Worm (Caenorhabditis elegans) whole organism, dauer: ENCODE data around the gene srx-59.

ENCODE experiments used
- unc-62 ChIP-seq: sonication (generic microtip); optimal IDR thresholded peaks from 2 replicates; lab custom pipeline; 2017; ENCODE audit warnings: missing biosample characterization, missing genetic modification reagents, missing genetic modification characterization

The srx-59 gene

DNA sequence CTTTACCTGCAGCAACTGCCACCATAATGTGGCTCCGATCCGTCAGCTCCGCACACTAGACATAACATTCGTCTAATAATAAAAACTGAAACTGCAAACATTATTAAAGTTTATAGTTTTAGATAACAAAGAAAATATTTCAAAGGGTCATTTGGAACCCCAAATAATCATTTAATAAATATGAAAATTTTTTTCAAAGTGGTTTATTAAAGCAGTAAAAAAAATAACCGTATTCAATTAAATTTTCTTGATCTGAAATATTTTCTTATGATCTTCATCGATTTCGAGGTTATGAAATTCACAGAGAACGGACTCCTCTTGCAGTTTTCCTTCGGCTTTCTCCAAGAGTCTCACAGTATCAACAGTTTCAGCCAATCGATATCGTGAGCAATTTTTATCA is 14.3 kb downstream of the srx-59 start, which contains the start of gene nhr-163:
nhr-163 (minus strand) TSS at position 101 of the 400 bp plus-strand sequence.
- TF ChIP-seq unc-62 (GFP tag; lab: Kevin White, UChicago), result no peak

DNA sequence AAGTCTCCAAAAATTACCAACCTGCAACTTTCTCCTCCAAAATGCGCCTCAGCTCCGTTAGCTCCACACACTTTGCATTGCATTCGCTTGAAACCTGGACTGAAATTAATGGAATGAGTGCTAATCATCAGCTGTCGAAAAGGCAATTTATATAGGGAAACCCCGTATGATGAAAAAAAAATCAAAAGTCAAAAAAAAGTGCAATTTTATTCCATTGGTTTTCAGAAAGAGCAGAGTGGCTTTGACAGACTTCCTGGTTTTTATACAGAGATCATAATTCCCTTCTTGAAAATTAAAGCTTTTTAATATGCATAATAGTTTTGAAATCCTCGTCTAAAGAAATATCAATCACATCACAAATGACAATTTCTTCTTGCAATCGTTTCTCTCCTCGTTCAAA is 16.0 kb downstream of the srx-59 start, which contains the start of gene nhr-139:
nhr-139 (minus strand) TSS at position 101 of the 400 bp plus-strand sequence.
- no peak for TF ChIP-seq unc-62 (GFP tag; lab: Kevin White, UChicago)

DNA sequence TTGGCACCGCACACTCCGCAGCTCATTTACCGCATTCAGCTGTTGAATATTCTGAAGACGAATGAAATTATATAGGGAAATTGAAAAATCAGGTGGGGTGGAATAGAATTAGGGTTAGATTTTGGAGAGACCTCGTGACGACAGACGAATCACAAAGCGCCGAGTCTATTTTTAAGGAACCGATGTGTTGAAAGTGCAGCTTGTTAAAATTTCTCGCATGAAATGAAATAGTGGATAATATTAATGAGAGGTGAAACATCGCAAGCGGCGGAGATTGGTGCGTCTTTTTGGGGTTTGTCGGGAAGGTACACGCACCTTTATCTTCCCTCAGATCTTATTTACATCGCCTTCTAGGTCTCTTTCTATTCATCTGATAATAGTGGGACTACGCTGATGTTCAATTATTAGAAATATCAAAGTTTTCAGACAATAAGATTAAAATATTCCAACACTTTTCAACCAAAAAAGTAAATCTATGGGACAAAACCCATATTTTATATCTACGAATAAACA is 18.0 kb downstream of the srx-59 start, which contains the start of gene nhr-140:
nhr-140 (minus strand) TSS at position 51 of the 513 bp plus-strand sequence.
- no peak for TF ChIP-seq unc-62 (GFP tag; lab: Kevin White, UChicago)

DNA sequence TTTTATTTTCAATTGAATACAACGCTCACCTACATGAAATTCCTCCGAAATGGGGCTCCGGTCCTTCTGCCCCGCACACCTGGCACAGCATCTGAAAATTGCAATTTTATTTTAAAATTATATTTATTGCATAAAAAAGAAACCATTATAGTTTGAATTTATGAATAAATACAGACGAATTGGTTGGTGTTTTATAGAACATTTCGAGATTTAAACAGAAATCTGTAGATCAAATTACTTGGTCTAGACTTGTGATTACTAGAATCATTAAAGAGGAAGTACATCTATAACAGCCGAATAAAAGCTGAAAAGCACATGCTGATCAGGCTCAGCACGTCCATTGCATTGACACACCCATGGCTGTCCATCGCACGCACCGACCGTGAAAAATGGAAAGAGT is 20.1 kb downstream of the srx-59 start, which contains the start of gene nhr-162:
nhr-162 (minus strand) TSS at position 101 of the 400 bp plus-strand sequence.
- no peak for TF ChIP-seq unc-62 (GFP tag; lab: Kevin White, UChicago)

DNA sequence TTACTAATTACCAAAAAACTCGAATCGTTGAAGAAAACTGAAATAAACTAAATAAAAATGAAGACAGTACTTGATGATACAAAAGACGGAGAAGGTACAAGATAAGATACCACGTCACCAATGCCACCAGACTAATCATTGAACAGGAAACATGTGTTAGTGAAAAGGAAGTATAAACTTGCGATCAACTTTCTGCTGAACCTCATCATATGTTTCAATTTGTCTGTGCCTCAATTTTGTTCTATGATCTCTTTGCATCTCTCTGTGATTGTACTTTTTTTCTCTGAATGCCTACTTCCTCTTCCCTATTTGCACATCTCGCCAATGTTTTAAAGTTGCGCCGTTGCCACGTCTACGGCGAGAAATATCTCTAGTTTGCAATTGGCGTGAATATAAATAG is 22.3 kb downstream of the srx-59 start:
- TF ChIP-seq unc-62 (GFP tag; lab: Kevin White, UChicago), result no peak

DNA sequence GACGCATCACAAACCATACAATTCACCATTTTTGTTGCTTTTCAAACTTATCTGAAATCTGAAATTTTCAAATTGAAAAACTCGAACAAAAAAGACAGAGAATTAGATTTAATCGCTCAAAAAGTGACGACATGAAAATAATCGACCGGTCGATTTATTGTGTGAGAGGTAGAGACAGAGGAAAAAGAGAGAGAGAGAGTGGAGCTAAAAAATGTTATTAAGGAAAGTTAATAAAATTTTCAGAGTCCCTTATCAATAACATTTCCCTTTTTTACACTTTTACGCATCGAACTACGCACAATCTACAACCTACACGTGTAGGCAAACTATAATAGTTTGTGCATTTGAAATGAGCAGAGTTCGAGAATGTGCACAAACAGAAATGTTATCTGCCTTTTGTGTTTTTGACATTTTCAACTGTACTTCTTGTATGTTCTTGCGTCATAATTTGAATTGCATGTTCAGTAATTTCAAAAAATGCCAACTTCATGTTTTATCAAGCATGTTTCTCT is 25.4 kb downstream of the srx-59 start, which contains the start of gene nhr-107:
nhr-107 (minus strand) TSS at position 51 of the 512 bp plus-strand sequence.
- TF ChIP-seq unc-62 (GFP tag; lab: Kevin White, UChicago), result no peak

DNA sequence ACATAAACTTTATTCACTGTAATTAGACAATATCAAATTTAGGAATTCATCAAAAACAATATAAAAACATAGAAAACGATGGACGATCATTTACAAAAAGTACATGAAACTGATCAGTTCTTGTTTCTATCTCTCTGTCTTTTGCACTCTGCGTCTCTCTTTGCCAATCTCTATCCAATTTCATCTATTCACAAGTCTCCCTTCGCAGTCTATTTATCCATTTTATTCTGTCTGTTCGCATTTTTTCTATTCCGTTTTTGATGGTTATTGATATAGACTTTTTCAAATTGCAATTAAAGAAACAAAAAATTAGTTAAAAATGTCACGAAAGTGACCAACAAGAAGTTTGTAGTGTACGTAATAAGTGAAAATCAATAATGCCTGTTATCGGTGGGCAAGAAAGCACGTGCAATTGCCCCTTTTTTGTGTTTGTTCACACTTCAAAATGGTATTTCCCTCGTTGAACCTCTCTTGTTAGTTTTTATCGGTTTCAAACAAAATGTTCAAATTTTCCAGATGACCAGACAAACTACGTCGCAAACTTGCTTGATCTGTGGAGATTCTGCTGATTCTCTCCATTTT is 26.7 kb downstream of the srx-59 start, which contains the start of gene nhr-42:
nhr-42 (plus strand) TSS at position 517 of the 582 bp plus-strand sequence.
- no peak for TF ChIP-seq unc-62 (GFP tag; lab: Kevin White, UChicago)

DNA sequence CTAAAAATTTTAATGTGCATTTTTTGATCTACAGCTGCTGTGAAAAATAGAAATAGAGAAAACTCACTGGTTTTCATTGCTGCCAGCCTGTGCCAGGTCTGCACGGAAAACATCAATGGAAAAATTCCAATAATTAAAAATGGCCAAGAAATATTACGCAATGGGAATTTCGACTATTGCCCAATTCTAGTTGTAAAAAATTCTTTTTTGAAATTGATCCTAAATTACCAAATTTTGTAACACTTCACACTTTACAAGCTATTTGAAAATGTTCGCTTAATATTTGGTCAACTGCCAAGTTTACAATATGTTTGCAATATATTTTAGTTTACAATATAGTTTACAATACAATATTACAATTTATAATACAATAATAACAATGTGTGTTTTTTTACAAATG is 29.1 kb downstream of the srx-59 start:
- no peak for TF ChIP-seq unc-62 (GFP tag; lab: Kevin White, UChicago)

DNA sequence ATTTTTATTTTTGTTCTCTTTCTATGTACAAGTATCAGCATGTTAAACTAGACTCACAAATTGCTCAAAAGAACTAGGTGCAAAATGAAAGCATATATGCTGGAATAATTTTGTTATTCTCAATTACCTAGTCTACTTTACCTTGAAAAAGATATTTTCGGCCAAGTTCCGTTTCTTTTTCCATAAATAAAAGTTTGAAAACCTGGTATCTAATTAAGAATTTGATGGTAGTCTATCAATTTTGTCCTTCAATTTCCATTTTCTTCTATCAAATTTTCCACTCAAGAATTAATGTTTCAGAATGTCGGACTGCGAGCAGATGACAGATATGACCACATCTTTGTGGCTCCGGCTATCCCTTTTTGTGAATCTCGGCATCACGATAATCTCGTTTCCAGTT is 32.2 kb downstream of the srx-59 start, which contains the start of gene srab-4:
srab-4 (plus strand) TSS at position 301 of the 400 bp plus-strand sequence.
- no peak for TF ChIP-seq unc-62 (GFP tag; lab: Kevin White, UChicago)

DNA sequence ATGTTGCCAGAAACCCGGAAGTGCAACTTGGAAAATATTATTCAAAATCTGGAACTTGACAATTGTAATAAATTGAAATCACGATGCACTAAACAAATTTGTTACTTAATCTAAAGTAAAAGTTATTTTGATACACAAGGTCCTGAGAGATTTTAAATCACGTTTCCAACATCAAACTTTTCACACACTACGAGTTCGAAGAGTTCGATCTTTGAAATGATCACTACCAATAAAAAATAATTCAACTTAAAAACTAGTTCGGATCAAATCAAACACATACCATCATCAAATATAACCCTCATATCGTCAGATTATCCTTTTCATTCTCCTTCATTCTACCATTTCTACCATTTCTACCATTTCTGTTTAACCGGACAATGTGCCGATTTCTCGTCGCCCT is 34.3 kb downstream of the srx-59 start, which contains the start of gene spig-10:
spig-10 (plus strand) TSS at position 301 of the 400 bp plus-strand sequence.
- no peak for TF ChIP-seq unc-62 (GFP tag; lab: Kevin White, UChicago)

DNA sequence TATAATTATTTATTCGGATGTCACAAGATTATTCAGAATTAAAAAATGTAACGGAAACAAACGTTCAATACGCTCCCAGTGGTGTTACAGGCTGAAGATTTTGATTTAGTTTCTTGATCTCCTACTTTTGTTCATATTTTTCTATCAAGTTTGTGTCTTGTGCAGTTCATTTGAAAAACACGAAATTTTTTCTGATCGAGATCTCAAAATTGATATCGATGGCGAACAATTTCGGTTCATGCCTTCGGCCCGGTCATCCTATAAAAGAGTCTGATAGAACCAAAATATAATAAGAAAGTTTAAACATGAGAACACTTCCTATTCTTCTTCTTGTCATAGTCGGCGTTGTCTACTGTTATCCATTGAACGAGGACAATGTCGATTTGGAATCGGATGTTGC is 35.6 kb downstream of the srx-59 start, which contains the start of gene drd-10:
drd-10 (plus strand) TSS at position 301 of the 400 bp plus-strand sequence.
- no peak for TF ChIP-seq unc-62 (GFP tag; lab: Kevin White, UChicago)

DNA sequence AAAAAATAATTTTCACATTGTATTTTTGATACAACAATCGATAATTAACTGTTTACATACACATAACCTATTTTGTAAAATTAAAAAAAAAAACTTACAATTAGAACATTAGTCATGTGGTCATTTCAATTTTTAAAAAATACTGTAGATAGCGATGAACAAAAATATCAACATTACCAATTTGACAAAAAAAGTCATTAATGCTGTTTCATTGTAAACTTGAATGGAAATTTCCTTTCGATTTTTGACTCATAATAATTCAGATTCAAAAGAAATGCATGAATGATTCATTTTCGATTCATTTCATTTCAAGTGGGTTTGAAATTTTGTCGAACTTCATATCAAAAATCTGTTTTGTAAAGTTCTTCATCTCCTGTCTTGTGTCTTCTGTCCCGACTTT is 37.8 kb downstream of the srx-59 start, which contains the start of gene C33G8.2:
C33G8.2 (plus strand) TSS at position 301 of the 400 bp plus-strand sequence.
- TF ChIP-seq unc-62 (GFP tag; lab: Kevin White, UChicago), result no peak

DNA sequence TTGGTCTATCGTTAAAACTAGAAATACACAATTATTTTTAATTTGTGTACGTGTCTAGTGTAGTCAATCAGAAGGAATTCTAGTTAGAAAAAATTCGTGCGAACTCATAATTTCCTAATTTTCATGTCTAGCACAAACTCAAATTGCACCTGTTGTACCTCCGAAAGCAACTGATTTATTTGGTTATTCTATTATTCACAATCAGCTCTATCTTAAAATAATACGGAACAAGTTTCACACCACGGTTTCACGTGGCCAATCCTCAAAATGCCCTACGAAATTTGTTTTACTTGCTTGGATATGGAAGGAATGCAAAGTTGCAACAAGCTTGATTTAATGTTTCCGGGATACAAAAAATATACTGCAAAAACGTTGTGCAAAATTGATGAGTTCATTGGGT is 41.0 kb downstream of the srx-59 start, which contains the start of gene srw-127:
srw-127 (plus strand) TSS at position 301 of the 400 bp plus-strand sequence.
- TF ChIP-seq unc-62 (GFP tag; lab: Kevin White, UChicago), result no peak

DNA sequence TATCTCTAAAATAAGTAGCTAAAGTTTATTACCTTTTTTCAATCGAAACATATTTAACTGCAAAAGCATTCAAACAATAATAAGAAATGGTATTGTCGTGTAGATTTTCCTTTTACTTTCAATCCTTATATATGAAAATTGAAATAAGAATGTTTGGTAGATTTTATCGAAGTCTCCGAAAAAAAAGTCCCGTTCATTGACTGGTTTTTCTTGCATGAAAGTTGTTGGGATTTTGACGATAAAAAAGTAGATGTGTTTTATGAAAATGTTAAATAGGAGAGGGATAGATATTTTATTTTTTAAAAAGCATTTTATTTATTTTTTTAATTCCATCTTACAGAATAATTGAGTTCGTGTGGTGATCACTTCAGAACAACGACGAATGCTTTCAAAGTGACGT is 44.2 kb downstream of the srx-59 start, which contains the start of gene C33G8.13:
C33G8.13 (minus strand) TSS at position 101 of the 400 bp plus-strand sequence.
- TF ChIP-seq unc-62 (GFP tag; lab: Kevin White, UChicago), result no peak

DNA sequence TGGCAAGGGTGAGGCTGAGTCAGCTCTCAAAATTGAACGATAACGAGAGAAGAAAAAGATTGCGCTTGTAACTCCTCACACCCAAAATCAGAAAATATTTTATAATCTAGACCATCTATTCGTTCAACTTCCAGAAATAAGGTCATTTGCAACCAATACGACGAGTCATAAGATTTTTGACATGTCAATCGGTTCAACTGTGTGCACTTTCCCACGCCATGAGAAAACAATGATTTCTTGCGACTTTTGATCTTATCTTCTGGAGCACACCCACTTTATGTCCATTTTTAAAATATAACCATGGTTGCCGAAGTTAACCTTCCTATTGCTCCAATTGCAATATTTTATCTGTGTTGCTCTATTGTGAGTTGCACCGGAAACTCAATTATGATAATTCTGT is 45.4 kb downstream of the srx-59 start, which contains the start of gene srsx-32:
srsx-32 (plus strand) TSS at position 301 of the 400 bp plus-strand sequence.
- TF ChIP-seq unc-62 (GFP tag; lab: Kevin White, UChicago), result no peak

DNA sequence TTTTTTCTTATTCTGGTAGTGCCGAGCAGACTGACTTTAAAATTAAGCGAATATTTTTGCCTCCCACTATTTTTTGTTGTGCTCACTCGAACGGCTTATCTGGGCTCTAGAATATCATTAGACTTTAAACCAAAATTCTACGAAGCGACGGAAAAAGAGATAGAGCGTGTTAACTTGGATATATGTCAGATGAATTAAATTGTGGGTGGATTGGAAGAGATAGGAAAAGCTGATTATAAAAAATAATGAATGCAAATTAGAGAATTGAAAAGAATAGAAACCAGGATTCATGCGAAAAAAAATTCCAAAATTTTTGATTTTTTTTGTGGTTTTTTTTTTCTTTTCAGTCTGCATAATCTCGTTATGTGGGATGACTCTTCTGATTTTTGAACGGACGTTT is 50.1 kb downstream of the srx-59 start, which contains the start of gene F20A1.4:
F20A1.4 (minus strand) TSS at position 101 of the 400 bp plus-strand sequence.
- TF ChIP-seq unc-62 (GFP tag; lab: Kevin White, UChicago), result no peak
